Fruit fly (Drosophila melanogaster) whole organism, embryonic: Measurements from ENCODE around the gene CG32944.

Experiments
- Blimp-1 ChIP-seq: fragments of 200-800 bp; sonication (Bioruptor generic); optimal IDR thresholded peaks from 3 replicates; lab custom pipeline; 2018; ENCODE audit warnings: missing biosample characterization, missing genetic modification characterization, mild to moderate bottlenecking, moderate library complexity, missing genetic modification reagents
- CG10267 ChIP-seq: fragments of 200-800 bp; sonication (Bioruptor generic); optimal IDR thresholded peaks from 2 replicates; lab custom pipeline; 2018; ENCODE audit warnings: missing biosample characterization, mild to moderate bottlenecking, missing genetic modification characterization, moderate library complexity
- CG10321 ChIP-seq: fragments of 200-800 bp; sonication (Bioruptor generic); IDR thresholded peaks from 2 replicates; pipeline ENCODE4 v1.3.6; 2022; ENCODE audit warnings: missing biosample characterization, missing genetic modification characterization
- CG10431 ChIP-seq: fragments of 200-800 bp; sonication (Bioruptor generic); optimal IDR thresholded peaks from 3 replicates; lab custom pipeline; 2018; ENCODE audit warnings: missing biosample characterization, mild to moderate bottlenecking, missing genetic modification characterization
- CG10543 ChIP-seq: fragments of 200-800 bp; sonication (Bioruptor generic); optimal IDR thresholded peaks from 3 replicates; lab custom pipeline; 2017; ENCODE audit warnings: missing biosample characterization, mild to moderate bottlenecking, missing genetic modification characterization, moderate library complexity
- CG11085 ChIP-seq: fragments of 200-800 bp; sonication (Bioruptor generic); IDR thresholded peaks from 2 replicates; pipeline ENCODE4 v1.3.6; 2022; ENCODE audit warnings: missing biosample characterization, missing genetic modification characterization
- CG11398 ChIP-seq: fragments of 200-800 bp; sonication (Bioruptor generic); optimal IDR thresholded peaks from 2 replicates; lab custom pipeline; 2016; ENCODE audit warnings: missing biosample characterization, missing genetic modification characterization
- CG12071 ChIP-seq: fragments of 200-800 bp; sonication (Bioruptor generic); optimal IDR thresholded peaks from 3 replicates; lab custom pipeline; 2018; ENCODE audit warnings: missing biosample characterization, mild to moderate bottlenecking, missing genetic modification characterization
- CG12155 ChIP-seq: fragments of 200-800 bp; sonication (Bioruptor generic); optimal IDR thresholded peaks from 3 replicates; lab custom pipeline; 2016; ENCODE audit warnings: missing biosample characterization, missing genetic modification characterization
- CG12219 ChIP-seq: fragments of 200-800 bp; sonication (Bioruptor generic); optimal IDR thresholded peaks from 3 replicates; lab custom pipeline; 2018; ENCODE audit warnings: missing biosample characterization, mild to moderate bottlenecking, missing genetic modification characterization
- CG12659 ChIP-seq: fragments of 200-800 bp; sonication (Bioruptor generic); optimal IDR thresholded peaks from 3 replicates; lab custom pipeline; 2017; ENCODE audit warnings: mild to moderate bottlenecking, missing biosample characterization, missing genetic modification reagents, missing genetic modification characterization
- CG13287 ChIP-seq: fragments of 200-800 bp; sonication (Bioruptor generic); IDR thresholded peaks from 2 replicates; pipeline ENCODE4 v1.3.6; 2022; ENCODE audit warnings: missing biosample characterization, missing genetic modification characterization; ENCODE audit not compliant: partially characterized antibody
- CG14014 ChIP-seq: fragments of 200-800 bp; sonication (Bioruptor generic); IDR thresholded peaks from 2 replicates; pipeline ENCODE4 v1.3.6; 2022; ENCODE audit warnings: missing biosample characterization, missing genetic modification characterization
- CG17829 ChIP-seq: fragments of 200-800 bp; optimal IDR thresholded peaks from 2 replicates; lab custom pipeline; 2019; ENCODE audit warnings: missing biosample characterization, mild to moderate bottlenecking, missing genetic modification characterization, moderate library complexity
- CG2116 ChIP-seq: fragments of 200-800 bp; sonication (Bioruptor generic); optimal IDR thresholded peaks from 3 replicates; lab custom pipeline; 2018; ENCODE audit warnings: missing biosample characterization, mild to moderate bottlenecking, missing genetic modification characterization
- CG31224 ChIP-seq: fragments of 200-800 bp; sonication (Bioruptor generic); IDR thresholded peaks from 2 replicates; pipeline ENCODE4 v1.3.6; 2022; ENCODE audit warnings: missing biosample characterization, missing genetic modification characterization
- CG8924 ChIP-seq: fragments of 200-800 bp; optimal IDR thresholded peaks from 3 replicates; lab custom pipeline; 2019; ENCODE audit warnings: missing biosample characterization, mild to moderate bottlenecking, missing genetic modification characterization, moderate library complexity
- Dll ChIP-seq: fragments of 200-800 bp; sonication (Bioruptor generic); IDR thresholded peaks from 4 replicates; pipeline ENCODE4 v1.3.6; 2022; ENCODE audit warnings: missing biosample characterization, missing genetic modification characterization; ENCODE audit not compliant: partially characterized antibody
- Dp ChIP-seq: fragments of 200-800 bp; sonication (Bioruptor generic); optimal IDR thresholded peaks from 2 replicates; lab custom pipeline; 2018; ENCODE audit warnings: missing biosample characterization, mild to moderate bottlenecking, missing genetic modification characterization, moderate library complexity
- Dref ChIP-seq: fragments of 200-800 bp; sonication (Bioruptor generic); IDR thresholded peaks from 2 replicates; pipeline ENCODE4 v1.3.6; 2022; ENCODE audit warnings: missing biosample characterization, missing genetic modification characterization
- E2f1 ChIP-seq: fragments of 200-800 bp; sonication (Bioruptor generic); IDR thresholded peaks from 2 replicates; pipeline ENCODE4 v1.3.6; 2022; ENCODE audit warnings: missing biosample characterization, missing genetic modification characterization
- ERR ChIP-seq: fragments of 200-800 bp; sonication (Bioruptor generic); optimal IDR thresholded peaks from 2 replicates; lab custom pipeline; 2016; ENCODE audit warnings: missing biosample characterization, missing genetic modification characterization
- Elba2 ChIP-seq: fragments of 200-800 bp; sonication (Bioruptor generic); optimal IDR thresholded peaks from 3 replicates; lab custom pipeline; 2016; ENCODE audit warnings: missing biosample characterization, missing genetic modification characterization
- Hmr ChIP-seq: fragments of 200-800 bp; sonication (Bioruptor generic); optimal IDR thresholded peaks from 3 replicates; lab custom pipeline; 2017; ENCODE audit warnings: mild to moderate bottlenecking, missing biosample characterization, missing genetic modification reagents, missing genetic modification characterization
- Lhr ChIP-seq: fragments of 200-800 bp; sonication (Bioruptor generic); optimal IDR thresholded peaks from 3 replicates; lab custom pipeline; 2017; ENCODE audit warnings: mild to moderate bottlenecking, missing biosample characterization, missing genetic modification reagents, missing genetic modification characterization
- MBD-R2 ChIP-seq: fragments of 200-800 bp; sonication (Bioruptor generic); IDR thresholded peaks from 2 replicates; pipeline ENCODE4 v1.3.6; 2022; ENCODE audit warnings: missing biosample characterization, missing genetic modification characterization
- MESR4 ChIP-seq: fragments of 200-800 bp; sonication (Bioruptor generic); optimal IDR thresholded peaks from 2 replicates; lab custom pipeline; 2018; ENCODE audit warnings: missing biosample characterization, mild to moderate bottlenecking, missing genetic modification characterization, moderate library complexity
- Nf-YB ChIP-seq: fragments of 200-800 bp; sonication (Bioruptor generic); optimal IDR thresholded peaks from 3 replicates; lab custom pipeline; 2019; ENCODE audit warnings: missing biosample characterization, mild to moderate bottlenecking, missing genetic modification characterization, moderate library complexity
- Nf-YC ChIP-seq: fragments of 200-800 bp; optimal IDR thresholded peaks from 3 replicates; lab custom pipeline; 2019; ENCODE audit warnings: missing biosample characterization, mild to moderate bottlenecking, missing genetic modification characterization, moderate library complexity
- Usf ChIP-seq: fragments of 200-800 bp; sonication (Bioruptor generic); optimal IDR thresholded peaks from 2 replicates; lab custom pipeline; 2017; ENCODE audit warnings: missing genotype, missing biosample characterization, missing genetic modification characterization
- YL-1 ChIP-seq: fragments of 200-800 bp; sonication (Bioruptor generic); optimal IDR thresholded peaks from 3 replicates; lab custom pipeline; 2017; ENCODE audit warnings: missing biosample characterization, mild to moderate bottlenecking, missing genetic modification characterization
- ase ChIP-seq: fragments of 200-800 bp; sonication (Bioruptor generic); IDR thresholded peaks from 3 replicates; pipeline ENCODE4 v1.3.6; 2022; ENCODE audit warnings: missing biosample characterization, missing genetic modification characterization
- cato ChIP-seq: fragments of 200-800 bp; sonication (Bioruptor generic); optimal IDR thresholded peaks from 2 replicates; lab custom pipeline; 2016; ENCODE audit warnings: missing biosample characterization, missing genetic modification characterization, borderline replicate concordance
- caup ChIP-seq: fragments of 200-800 bp; sonication (Bioruptor generic); optimal IDR thresholded peaks from 3 replicates; lab custom pipeline; 2017; ENCODE audit warnings: missing biosample characterization, mild to moderate bottlenecking, missing genetic modification characterization, moderate library complexity; ENCODE audit not compliant: severe bottlenecking
- eve ChIP-seq, 2 experiments: fragments of >200 bp; optimal IDR thresholded peaks; 2 replicates each; lab custom pipeline; 2017; ENCODE audit warnings: missing biosample characterization in 2 of 2, missing genetic modification characterization in 2 of 2
- fd102C ChIP-seq: fragments of 200-800 bp; sonication (Bioruptor generic); optimal IDR thresholded peaks from 2 replicates; lab custom pipeline; 2018; ENCODE audit warnings: missing biosample characterization, mild to moderate bottlenecking, missing genetic modification characterization, moderate library complexity
- gcm ChIP-seq: fragments of 200-800 bp; sonication (Bioruptor generic); optimal IDR thresholded peaks from 2 replicates; lab custom pipeline; 2019; ENCODE audit warnings: missing biosample characterization, mild to moderate bottlenecking, missing genetic modification characterization, moderate library complexity
- her ChIP-seq: fragments of 200-800 bp; sonication (Bioruptor generic); optimal IDR thresholded peaks from 2 replicates; lab custom pipeline; 2016; ENCODE audit warnings: missing biosample characterization, missing genetic modification characterization
- knrl ChIP-seq: fragments of 200-800 bp; sonication (Bioruptor generic); IDR thresholded peaks from 3 replicates; pipeline ENCODE4 v1.3.6; 2022; ENCODE audit warnings: missing biosample characterization, missing genetic modification characterization; ENCODE audit not compliant: partially characterized antibody
- nmo ChIP-seq: fragments of 200-800 bp; sonication (Bioruptor generic); optimal IDR thresholded peaks from 2 replicates; lab custom pipeline; 2018; ENCODE audit warnings: missing biosample characterization, mild to moderate bottlenecking, missing genetic modification characterization, moderate library complexity
- oc ChIP-seq: fragments of 200-800 bp; sonication (Bioruptor generic); optimal IDR thresholded peaks from 2 replicates; lab custom pipeline; 2018; ENCODE audit warnings: missing biosample characterization, mild to moderate bottlenecking, missing genetic modification characterization, moderate library complexity
- ro ChIP-seq: fragments of 200-800 bp; sonication (Bioruptor generic); IDR thresholded peaks from 2 replicates; pipeline ENCODE4 v1.3.6; 2022; ENCODE audit warnings: missing biosample characterization, missing genetic modification characterization
- sens-2 ChIP-seq: fragments of 200-800 bp; sonication (Bioruptor generic); IDR thresholded peaks from 2 replicates; pipeline ENCODE4 v1.3.6; 2022; ENCODE audit warnings: missing biosample characterization, missing genetic modification characterization
- stwl ChIP-seq: fragments of 200-800 bp; sonication (Bioruptor generic); optimal IDR thresholded peaks from 3 replicates; lab custom pipeline; 2018; ENCODE audit warnings: missing biosample characterization, mild to moderate bottlenecking, missing genetic modification characterization, moderate library complexity
- tio ChIP-seq: fragments of 200-800 bp; sonication (Bioruptor generic); optimal IDR thresholded peaks from 2 replicates; lab custom pipeline; 2017; ENCODE audit warnings: missing biosample characterization, missing genetic modification characterization, inconsistent platforms
- tll ChIP-seq, 2 experiments: fragments of 200-800 bp in 1 of 2; fragments of >200 bp in 1 of 2; sonication (Bioruptor generic) in 1 of 2; optimal IDR thresholded peaks; 2 replicates each; lab custom pipeline; 2017 to 2019; ENCODE audit warnings: missing biosample characterization in 2 of 2, missing genetic modification characterization in 2 of 2, mild to moderate bottlenecking in 1 of 2, moderate library complexity in 1 of 2
- tna ChIP-seq: fragments of 200-800 bp; sonication (Bioruptor generic); IDR thresholded peaks from 2 replicates; pipeline ENCODE4 v1.3.6; 2022; ENCODE audit warnings: missing biosample characterization, missing genetic modification characterization; ENCODE audit not compliant: partially characterized antibody
- yki ChIP-seq: fragments of >200 bp; optimal IDR thresholded peaks from 3 replicates; lab custom pipeline; 2018
- z ChIP-seq: fragments of 200-800 bp; sonication (Bioruptor generic); IDR thresholded peaks from 3 replicates; pipeline ENCODE4 v1.3.6; 2022; ENCODE audit warnings: missing biosample characterization, missing genetic modification characterization

The CG32944 gene

dm6 chr3R:4397403-4398079, 21.8 kb downstream of the CG32944 start, which contains the start of gene CG9855:
Gene CG9855 (minus strand): TSS chr3R:4397875.
- peak; percentile 79 for TF ChIP-seq YL-1 (GFP tag; lab: Kevin White, UChicago)
- TF ChIP-seq CG10543 (GFP tag; lab: Kevin White, UChicago) = no peak
- TF ChIP-seq CG31224 (GFP tag; lab: Robert Waterston, UW) = no peak
- TF ChIP-seq eve (GFP tag; optimal IDR thresholded peaks at IDR 0.05; lab: Kevin White, UChicago) = no peak
- peak; percentile 48; the same call in 1 of the 2 replicates for TF ChIP-seq CG13287 (GFP tag; lab: Robert Waterston, UW)
- TF ChIP-seq Blimp-1 (GFP tag; lab: Kevin White, UChicago) = peak; percentile 34
- TF ChIP-seq CG12071 (GFP tag; lab: Kevin White, UChicago) = no peak
- no peak for TF ChIP-seq CG12219
- peak; percentile 17 for TF ChIP-seq Hmr (GFP tag; lab: Kevin White, UChicago)
- TF ChIP-seq E2f1 = no peak
- peak; percentile 43 for TF ChIP-seq Dp (GFP tag; lab: Kevin White, UChicago)
- TF ChIP-seq ro (GFP tag; lab: Robert Waterston, UW) = no peak
- TF ChIP-seq fd102C (GFP tag; lab: Kevin White, UChicago) = no peak
- TF ChIP-seq tll (GFP tag; optimal IDR thresholded peaks at IDR 0.05; lab: Kevin White, UChicago) = no peak
- no peak for TF ChIP-seq caup
- no peak for TF ChIP-seq z (GFP tag; lab: Robert Waterston, UW)
- TF ChIP-seq CG10267 = peak; percentile 45
- no peak for TF ChIP-seq ERR (GFP tag; lab: Kevin White, UChicago)
- TF ChIP-seq sens-2 (GFP tag; lab: Robert Waterston, UW) = no peak
- peak; percentile 78 for TF ChIP-seq MBD-R2 (GFP tag; lab: Robert Waterston, UW)
- TF ChIP-seq CG17829 (tag; lab: Kevin White, UChicago) = peak; percentile 50
- peak; percentile 75 for TF ChIP-seq MESR4 (GFP tag; lab: Kevin White, UChicago)
- no peak for TF ChIP-seq her (GFP tag; lab: Kevin White, UChicago)
- 0 out of 3 replicates have a peak, but pooled peaks have one; percentile 11 for TF ChIP-seq knrl (GFP tag; lab: Robert Waterston, UW)
- no peak for TF ChIP-seq tio (GFP tag; lab: Kevin White, UChicago)
- TF ChIP-seq Elba2 (GFP tag; lab: Kevin White, UChicago) = peak; percentile 24
- TF ChIP-seq gcm (GFP tag; lab: Kevin White, UChicago) = no peak
- TF ChIP-seq CG8924 (tag; lab: Kevin White, UChicago) = peak; percentile 39
- peak; percentile 58 for TF ChIP-seq Lhr (GFP tag; lab: Kevin White, UChicago)
- TF ChIP-seq Nf-YB = no peak
- peak; percentile 68 for TF ChIP-seq CG12659 (GFP tag; lab: Kevin White, UChicago)
- TF ChIP-seq Dref (GFP tag; lab: Robert Waterston, UW) = peak; percentile 41; the same call in 1 of the 2 replicates
- TF ChIP-seq cato (GFP tag; lab: Kevin White, UChicago) = no peak
- peak; percentile 39 for TF ChIP-seq nmo
- TF ChIP-seq CG10321 = no peak
- TF ChIP-seq CG2116 (GFP tag; lab: Kevin White, UChicago) = peak; percentile 40
- no peak for TF ChIP-seq CG14014
- TF ChIP-seq CG11085 = no peak
- no peak for TF ChIP-seq oc (tag; lab: Kevin White, UChicago)
- peak; percentile 81 for TF ChIP-seq stwl (tag; lab: Kevin White, UChicago)
- no peak for TF ChIP-seq yki (lab: Kevin White, UChicago)
- 0 out of 3 replicates have a peak, but pooled peaks have one; percentile 5 for TF ChIP-seq ase (GFP tag; lab: Robert Waterston, UW)
- TF ChIP-seq Nf-YC (tag; lab: Kevin White, UChicago) = peak; percentile 18
- peak; percentile 11 for TF ChIP-seq CG10431 (GFP tag; lab: Kevin White, UChicago)
- TF ChIP-seq CG11398 (GFP tag; lab: Kevin White, UChicago) = no peak
- no peak for TF ChIP-seq Usf (GFP tag; lab: Kevin White, UChicago)
- no peak for TF ChIP-seq tna (GFP tag; lab: Robert Waterston, UW)
- 0 out of 4 replicates have a peak, but pooled peaks have one; percentile 41 for TF ChIP-seq Dll
- no peak for TF ChIP-seq CG12155
